Worm (Caenorhabditis elegans) whole organism, L4 larva: ENCODE measurements around the gene F26F12.4.

Source experiments
- D1046.2 ChIP-seq: fragments of 200-800 bp; sonication (Bioruptor generic); IDR thresholded peaks from 2 replicates; pipeline ENCODE4 v1.3.6; 2022; ENCODE audit warnings: missing genetic modification characterization, missing compliant biosample characterization
- F10B5.3 ChIP-seq: sonication (generic microtip); optimal IDR thresholded peaks from 2 replicates; lab custom pipeline; 2016; ENCODE audit warnings: mild to moderate bottlenecking, missing genetic modification characterization, missing compliant biosample characterization
- F37D6.2 ChIP-seq: sonication (generic microtip); optimal IDR thresholded peaks from 2 replicates; lab custom pipeline; 2016; ENCODE audit warnings: mild to moderate bottlenecking, missing genetic modification characterization, missing compliant biosample characterization
- R02D3.7 ChIP-seq: fragments of 150-350 bp; sonication (generic microtip); optimal IDR thresholded peaks from 3 replicates; lab custom pipeline; 2014; ENCODE audit warnings: missing biosample characterization, missing genetic modification characterization
- T26A8.4 ChIP-seq: fragments of 200-800 bp; sonication (Bioruptor generic); IDR thresholded peaks from 2 replicates; pipeline ENCODE4 v1.3.6; 2022; ENCODE audit warnings: missing genetic modification characterization, missing compliant biosample characterization
- aha-1 ChIP-seq: fragments of 150-350 bp; peaks from one replicate; lab custom pipeline; 2014; ENCODE audit warnings: missing biosample characterization, missing genetic modification characterization
- aly-2 ChIP-seq: sonication (generic microtip); optimal IDR thresholded peaks from 2 replicates; lab custom pipeline; 2018; ENCODE audit warnings: missing biosample characterization, missing genetic modification characterization
- ama-1 ChIP-seq: fragments of 150-350 bp; optimal IDR thresholded peaks from 2 replicates; lab custom pipeline; 2014; ENCODE audit warnings: inconsistent platforms, mixed read lengths
- arid-1 ChIP-seq: fragments of 200-800 bp; sonication (Bioruptor generic); conservative IDR thresholded peaks from 2 replicates; pipeline ENCODE4 v1.3.6; 2022; ENCODE audit warnings: missing genetic modification reagents, missing genetic modification characterization, missing compliant biosample characterization
- ceh-44 ChIP-seq: fragments of 200-800 bp; sonication (Bioruptor generic); IDR thresholded peaks from 2 replicates; pipeline ENCODE4 v1.3.6; 2022; ENCODE audit warnings: missing genetic modification reagents, missing genetic modification characterization, missing compliant biosample characterization
- ceh-82 ChIP-seq: sonication (generic microtip); optimal IDR thresholded peaks from 2 replicates; lab custom pipeline; 2017; ENCODE audit warnings: missing biosample characterization, missing genetic modification characterization
- cey-2 ChIP-seq: sonication (generic microtip); optimal IDR thresholded peaks from 3 replicates; lab custom pipeline; 2017; ENCODE audit warnings: missing genetic modification characterization, mild to moderate bottlenecking, missing compliant biosample characterization, antibody characterized with exemption, borderline replicate concordance; ENCODE audit not compliant: insufficient read depth
- daf-16 ChIP-seq, 3 experiments: sonication (generic microtip); optimal IDR thresholded peaks; 2 replicates each; lab custom pipeline; 2016 to 2017; ENCODE audit warnings: missing genetic modification characterization in 3 of 3, missing genetic modification reagents in 3 of 3, mild to moderate bottlenecking in 2 of 3, missing compliant biosample characterization in 2 of 3, missing biosample characterization in 1 of 3, moderate library complexity in 1 of 3
- daf-8 ChIP-seq: fragments of 200-800 bp; sonication (Bioruptor generic); IDR thresholded peaks from 2 replicates; pipeline ENCODE4 v1.3.6; 2022; ENCODE audit warnings: missing genetic modification characterization, missing compliant biosample characterization
- dmd-6 ChIP-seq: fragments of 200-800 bp; sonication (Bioruptor generic); IDR thresholded peaks from 2 replicates; pipeline ENCODE4 v1.3.6; 2022; ENCODE audit warnings: missing genetic modification reagents, missing genetic modification characterization, missing compliant biosample characterization
- dmd-8 ChIP-seq: fragments of 200-800 bp; sonication (Bioruptor generic); IDR thresholded peaks from 2 replicates; pipeline ENCODE4 v1.3.6; 2022; ENCODE audit warnings: missing genetic modification characterization, missing compliant biosample characterization
- dmd-9 ChIP-seq: fragments of 200-800 bp; sonication (Bioruptor generic); IDR thresholded peaks from 2 replicates; pipeline ENCODE4 v1.3.6; 2022; ENCODE audit warnings: missing genetic modification reagents, missing genetic modification characterization, missing compliant biosample characterization
- dve-1 ChIP-seq: sonication (generic microtip); optimal IDR thresholded peaks from 2 replicates; lab custom pipeline; 2017; ENCODE audit warnings: antibody characterized with exemption, mild to moderate bottlenecking, missing genetic modification characterization, missing compliant biosample characterization; ENCODE audit not compliant: insufficient read depth
- hif-1 ChIP-seq, 2 experiments: sonication (generic microtip); optimal IDR thresholded peaks; 2 replicates each; lab custom pipeline; 2016 to 2017; ENCODE audit warnings: missing compliant biosample characterization in 2 of 2, missing genetic modification characterization in 2 of 2, missing genetic modification reagents in 2 of 2, missing genotype in 2 of 2, mild to moderate bottlenecking in 1 of 2
- hlh-11 ChIP-seq: fragments of 200-800 bp; sonication (Bioruptor generic); optimal IDR thresholded peaks from 2 replicates; lab custom pipeline; 2018; ENCODE audit warnings: mild to moderate bottlenecking, missing genetic modification characterization, missing compliant biosample characterization
- hlh-30 ChIP-seq: sonication (generic microtip); optimal IDR thresholded peaks from 2 replicates; lab custom pipeline; 2017; ENCODE audit warnings: antibody characterized with exemption, mild to moderate bottlenecking, missing genetic modification characterization, missing compliant biosample characterization; ENCODE audit not compliant: insufficient read depth
- hmg-1.1 ChIP-seq: fragments of 200-800 bp; sonication (Bioruptor generic); IDR thresholded peaks from 2 replicates; pipeline ENCODE4 v1.3.6; 2022; ENCODE audit warnings: missing genetic modification reagents, missing genetic modification characterization, missing compliant biosample characterization
- lim-7 ChIP-seq: fragments of 200-800 bp; sonication (Bioruptor generic); IDR thresholded peaks from 2 replicates; pipeline ENCODE4 v1.3.6; 2022; ENCODE audit warnings: missing genetic modification characterization, missing compliant biosample characterization
- lin-1 ChIP-seq: fragments of 200-800 bp; sonication (Bioruptor generic); IDR thresholded peaks from 2 replicates; pipeline ENCODE4 v1.3.6; 2022; ENCODE audit warnings: missing genetic modification reagents, missing genetic modification characterization, missing compliant biosample characterization
- lin-15B ChIP-seq: fragments of 150-350 bp; sonication (generic microtip); optimal IDR thresholded peaks from 3 replicates; lab custom pipeline; 2014; ENCODE audit warnings: missing biosample characterization, missing genetic modification characterization
- lin-29 ChIP-seq: fragments of 200-800 bp; sonication (Bioruptor generic); IDR thresholded peaks from 2 replicates; pipeline ENCODE4 v1.3.6; 2022; ENCODE audit warnings: missing genetic modification reagents, missing genetic modification characterization, missing compliant biosample characterization
- madf-5 ChIP-seq, 2 experiments: fragments of 200-800 bp; sonication (Bioruptor generic); IDR thresholded peaks; 2 replicates each; pipeline ENCODE4 v1.3.6; 2022; ENCODE audit warnings: missing compliant biosample characterization in 2 of 2, missing genetic modification characterization in 2 of 2
- madf-9 ChIP-seq: fragments of 200-800 bp; sonication (Bioruptor generic); conservative IDR thresholded peaks from 2 replicates; pipeline ENCODE4 v1.3.6; 2022; ENCODE audit warnings: missing genetic modification reagents, missing genetic modification characterization, missing compliant biosample characterization
- mep-1 ChIP-seq: fragments of 150-350 bp; sonication (generic microtip); optimal IDR thresholded peaks from 3 replicates; lab custom pipeline; 2014; ENCODE audit warnings: missing biosample characterization, missing genetic modification characterization
- mes-2 ChIP-seq: sonication (generic microtip); optimal IDR thresholded peaks from 2 replicates; lab custom pipeline; 2016; ENCODE audit warnings: missing genotype, mild to moderate bottlenecking, missing genetic modification characterization, missing compliant biosample characterization; ENCODE audit not compliant: poor library complexity, severe bottlenecking
- mxl-2 ChIP-seq: fragments of 200-800 bp; sonication (Bioruptor generic); conservative IDR thresholded peaks from 2 replicates; pipeline ENCODE4 v1.3.6; 2022; ENCODE audit warnings: missing genetic modification reagents, missing genetic modification characterization, missing compliant biosample characterization
- nhr-102 ChIP-seq: sonication (generic microtip); optimal IDR thresholded peaks from 2 replicates; lab custom pipeline; 2016; ENCODE audit warnings: mild to moderate bottlenecking, missing genetic modification characterization, moderate library complexity, missing compliant biosample characterization
- nhr-237 ChIP-seq: sonication (generic microtip); optimal IDR thresholded peaks from 2 replicates; lab custom pipeline; 2017; ENCODE audit warnings: missing biosample characterization, missing genetic modification characterization
- nhr-25 ChIP-seq: sonication (generic microtip); optimal IDR thresholded peaks from 2 replicates; lab custom pipeline; 2017; ENCODE audit warnings: missing genetic modification characterization, mild to moderate bottlenecking, missing compliant biosample characterization, antibody characterized with exemption, moderate library complexity, borderline replicate concordance; ENCODE audit not compliant: insufficient read depth
- snpc-1.2 ChIP-seq: fragments of 200-800 bp; sonication (Bioruptor generic); IDR thresholded peaks from 2 replicates; pipeline ENCODE4 v1.3.6; 2022; ENCODE audit warnings: missing genetic modification reagents, missing genetic modification characterization, missing compliant biosample characterization
- snpc-4 ChIP-seq: fragments of 150-350 bp; optimal IDR thresholded peaks from 2 replicates; lab custom pipeline; 2014; ENCODE audit warnings: missing biosample characterization, missing genetic modification characterization
- spr-1 ChIP-seq: sonication (generic microtip); optimal IDR thresholded peaks from 2 replicates; lab custom pipeline; 2016; ENCODE audit warnings: mild to moderate bottlenecking, missing genetic modification characterization, missing compliant biosample characterization
- spr-3 ChIP-seq: fragments of 200-800 bp; sonication (Bioruptor generic); optimal IDR thresholded peaks from 2 replicates; lab custom pipeline; 2018; ENCODE audit warnings: mild to moderate bottlenecking, missing genetic modification characterization, missing compliant biosample characterization
- unc-62 ChIP-seq, 3 experiments: fragments of 150-350 bp in 1 of 3; sonication (generic microtip); optimal IDR thresholded peaks in 2 of 3; peaks in 1 of 3; 1 replicate in 1 of 3; 2 replicates in 2 of 3; lab custom pipeline; 2014 to 2017; ENCODE audit warnings: missing biosample characterization in 3 of 3, missing genetic modification characterization in 3 of 3, missing genetic modification reagents in 3 of 3, missing genotype in 1 of 3
- zag-1 ChIP-seq: fragments of 150-350 bp; optimal IDR thresholded peaks from 2 replicates; lab custom pipeline; 2014; ENCODE audit warnings: missing biosample characterization, missing genetic modification characterization
- ztf-7 ChIP-seq: fragments of 150-350 bp; optimal IDR thresholded peaks from 2 replicates; lab custom pipeline; 2014; ENCODE audit warnings: missing biosample characterization, missing genetic modification characterization

The F26F12.4 gene

DNA sequence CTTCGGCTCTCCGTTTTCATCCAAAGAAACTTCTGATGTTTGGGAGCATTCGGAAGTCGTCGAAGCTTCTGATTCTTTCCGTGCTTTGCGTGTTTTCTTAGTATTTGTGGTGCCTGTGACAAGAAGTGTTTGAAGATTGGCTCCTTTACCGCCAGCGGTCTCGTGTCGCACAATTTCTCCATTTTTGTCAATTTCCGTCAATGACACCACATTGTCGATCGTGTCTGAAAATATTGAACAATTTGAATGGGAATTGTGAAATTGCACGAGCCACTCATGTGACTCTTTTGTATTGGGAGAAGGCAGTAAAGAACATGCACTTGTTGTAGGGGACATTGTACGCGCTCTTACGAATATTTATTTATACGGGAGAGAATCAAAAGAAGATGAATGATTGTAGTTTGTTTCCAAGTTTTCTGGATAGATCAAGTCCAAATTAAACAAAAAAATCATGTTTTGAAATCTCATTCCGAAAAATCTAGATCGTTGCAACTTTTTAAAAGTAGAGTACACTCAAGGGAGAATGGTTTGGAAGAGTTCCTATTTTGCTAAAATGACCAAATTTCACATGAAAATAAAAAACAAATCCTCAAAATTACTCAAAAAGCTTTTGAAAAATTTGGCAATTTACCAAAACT is 26.5 kb downstream of the F26F12.4 start (continued):
- TF ChIP-seq aha-1 (tag; lab: Kevin White, UChicago) (peak; percentile 96), mxl-2 (GFP tag; lab: Robert Waterston, UW) (0 out of 2 replicates have a peak, but pooled peaks have one; percentile 30), nhr-102 (tag; lab: Kevin White, UChicago) (no peak), lin-1 (no peak), nhr-237 (tag; lab: Kevin White, UChicago) (no peak), ceh-82 (no peak), unc-62 (GFP tag; optimal IDR thresholded peaks at IDR 0.05 in 1 of 2; lab: Kevin White, UChicago) (peak in 1 of 2 experiments; percentile 79), unc-62 (tag; optimal IDR thresholded peaks at IDR 0.05; lab: Kevin White, UChicago) (no peak), spr-1 (tag; lab: Kevin White, UChicago) (no peak), dmd-6 (GFP tag; lab: Robert Waterston, UW) (peak; percentile 26), D1046.2 (GFP tag; lab: Robert Waterston, UW) (0 out of 2 replicates have a peak, but pooled peaks have one; percentile 31), zag-1 (tag; lab: Kevin White, UChicago) (no peak)

DNA sequence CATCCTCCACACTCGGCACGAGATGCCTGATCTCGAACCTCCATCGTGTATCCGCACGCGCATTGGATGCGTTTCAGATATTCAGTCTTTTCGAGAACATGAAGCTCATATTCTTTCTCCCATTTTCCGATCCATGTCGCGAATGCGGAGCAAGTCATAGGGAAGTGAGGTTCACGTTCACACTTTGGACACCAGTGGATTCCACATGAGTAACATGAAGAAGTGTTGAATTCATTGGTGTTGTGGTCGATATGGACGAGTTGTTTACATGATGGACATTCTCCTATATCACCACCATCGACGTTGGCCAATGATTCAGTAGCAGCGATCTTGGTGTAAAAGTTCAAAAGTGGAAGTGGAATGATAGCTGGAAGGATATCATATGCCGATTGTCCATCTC is 28.2 kb downstream of the F26F12.4 start:
- no peak for TF ChIP-seq snpc-4 (tag; lab: Kevin White, UChicago)
- TF ChIP-seq cey-2 (tag; lab: Kevin White, UChicago) = no peak
- no peak for TF ChIP-seq spr-3 (GFP tag; lab: Kevin White, UChicago)
- no peak for TF ChIP-seq D1046.2 (GFP tag; lab: Robert Waterston, UW)
- TF ChIP-seq dve-1 (tag; lab: Kevin White, UChicago) = no peak
- TF ChIP-seq T26A8.4 (GFP tag; lab: Robert Waterston, UW) = no peak
- TF ChIP-seq lin-29 = no peak
- TF ChIP-seq lin-1 = no peak
- no peak for TF ChIP-seq F10B5.3 (tag; lab: Kevin White, UChicago)
- TF ChIP-seq aha-1 (tag; lab: Kevin White, UChicago) = peak; percentile 96
- TF ChIP-seq dmd-8 = 0 out of 2 replicates have a peak, but pooled peaks have one; percentile 23
- no peak for TF ChIP-seq daf-8 (GFP tag; lab: Robert Waterston, UW)
- TF ChIP-seq lin-15B (tag; lab: Kevin White, UChicago) = no peak
- no peak for TF ChIP-seq ceh-44 (GFP tag; lab: Robert Waterston, UW)
- TF ChIP-seq madf-9 = no peak

ce11 chrV:5838576-5839366 is 30.4 kb downstream of the F26F12.4 start, which contains the start of gene F26F12.2:
F26F12.2 (minus strand) TSS chrV:5838613.
- TF ChIP-seq arid-1 (GFP tag; lab: Robert Waterston, UW) = peak; percentile 61; the same call in 1 of the 2 replicates
- peak; percentile 68 for TF ChIP-seq dve-1 (tag; lab: Kevin White, UChicago)
- TF ChIP-seq mep-1 (tag; lab: Kevin White, UChicago) = peak; percentile 39
- peak; percentile 26 for TF ChIP-seq F37D6.2 (tag; lab: Kevin White, UChicago)
- no peak for TF ChIP-seq hlh-11 (tag; lab: Kevin White, UChicago)
- TF ChIP-seq hmg-1.1 (GFP tag; lab: Robert Waterston, UW) = peak; percentile 39; the same call in 1 of the 2 replicates
- TF ChIP-seq madf-5 (GFP tag; IDR thresholded peaks at IDR 0.05; lab: Robert Waterston, UW) = peak in 1 of 2 experiments; percentile 17; a peak in 1 of 4 replicates
- peak in 1 of 2 experiments; percentile 11 for TF ChIP-seq hif-1 (tag; optimal IDR thresholded peaks at IDR 0.05; lab: Kevin White, UChicago)
- no peak for TF ChIP-seq ztf-7 (tag; lab: Kevin White, UChicago)
- no peak for TF ChIP-seq aly-2 (tag; lab: Kevin White, UChicago)
- TF ChIP-seq nhr-25 = peak; percentile 59
- peak; percentile 84 for TF ChIP-seq aha-1 (tag; lab: Kevin White, UChicago)
- TF ChIP-seq madf-9 = 0 out of 2 replicates have a peak, but pooled peaks have one; percentile 12
- TF ChIP-seq R02D3.7 (tag; lab: Kevin White, UChicago) = no peak
- TF ChIP-seq mes-2 (tag; lab: Kevin White, UChicago) = no peak
- TF ChIP-seq T26A8.4 (GFP tag; lab: Robert Waterston, UW) = peak; percentile 43; the same call in 1 of the 2 replicates
- TF ChIP-seq lim-7 = peak; percentile 41; the same call in 1 of the 2 replicates
- TF ChIP-seq snpc-1.2 = peak; percentile 5; the same call in 1 of the 2 replicates
- peak; percentile 6 for TF ChIP-seq spr-1 (tag; lab: Kevin White, UChicago)
- peak in 1 of 2 experiments; percentile 91 for TF ChIP-seq unc-62 (GFP tag; optimal IDR thresholded peaks at IDR 0.05 in 1 of 2; lab: Kevin White, UChicago)
- TF ChIP-seq unc-62 (tag; optimal IDR thresholded peaks at IDR 0.05; lab: Kevin White, UChicago) = no peak
- TF ChIP-seq dmd-9 (GFP tag; lab: Robert Waterston, UW) = 0 out of 2 replicates have a peak, but pooled peaks have one; percentile 46
- no peak for TF ChIP-seq daf-16 (GFP tag; optimal IDR thresholded peaks at IDR 0.05; lab: Kevin White, UChicago)
- peak; percentile 26 for TF ChIP-seq daf-16 (tag; optimal IDR thresholded peaks at IDR 0.05; lab: Kevin White, UChicago)
- peak; percentile 79 for TF ChIP-seq ama-1 (lab: Kevin White, UChicago)
- TF ChIP-seq hlh-30 = peak; percentile 26
